Worm (Caenorhabditis elegans) whole organism, L4 larva: ENCODE measurements around the gene R01H2.8.

Source experiments
- F44E2.7 ChIP-seq: fragments of 200-800 bp; sonication (Bioruptor generic); IDR thresholded peaks from 2 replicates; pipeline ENCODE4 v2.1.2; 2022; ENCODE audit warnings: missing genetic modification characterization, missing compliant biosample characterization
- T20F7.1 ChIP-seq: fragments of 200-800 bp; sonication (Bioruptor generic); optimal IDR thresholded peaks from 2 replicates; lab custom pipeline; 2018; ENCODE audit warnings: mild to moderate bottlenecking, missing genetic modification characterization, missing compliant biosample characterization
- aha-1 ChIP-seq: fragments of 150-350 bp; peaks from one replicate; lab custom pipeline; 2014; ENCODE audit warnings: missing biosample characterization, missing genetic modification characterization
- aly-2 ChIP-seq: sonication (generic microtip); optimal IDR thresholded peaks from 2 replicates; lab custom pipeline; 2018; ENCODE audit warnings: missing biosample characterization, missing genetic modification characterization
- arid-1 ChIP-seq: fragments of 200-800 bp; sonication (Bioruptor generic); conservative IDR thresholded peaks from 2 replicates; pipeline ENCODE4 v1.3.6; 2022; ENCODE audit warnings: missing genetic modification reagents, missing genetic modification characterization, missing compliant biosample characterization
- attf-4 ChIP-seq: sonication (generic microtip); optimal IDR thresholded peaks from 3 replicates; lab custom pipeline; 2017; ENCODE audit warnings: missing biosample characterization, missing genetic modification characterization
- ces-1 ChIP-seq: fragments of 150-350 bp; sonication (generic microtip); optimal IDR thresholded peaks from 4 replicates; lab custom pipeline; 2014; ENCODE audit warnings: missing biosample characterization, missing genetic modification reagents, missing genetic modification characterization
- daf-16 ChIP-seq, 3 experiments: sonication (generic microtip); optimal IDR thresholded peaks; 2 replicates each; lab custom pipeline; 2016 to 2017; ENCODE audit warnings: missing genetic modification characterization in 3 of 3, missing genetic modification reagents in 3 of 3, mild to moderate bottlenecking in 2 of 3, missing compliant biosample characterization in 2 of 3, missing biosample characterization in 1 of 3, moderate library complexity in 1 of 3
- dmd-6 ChIP-seq: fragments of 200-800 bp; sonication (Bioruptor generic); IDR thresholded peaks from 2 replicates; pipeline ENCODE4 v1.3.6; 2022; ENCODE audit warnings: missing genetic modification reagents, missing genetic modification characterization, missing compliant biosample characterization
- dmd-8 ChIP-seq: fragments of 200-800 bp; sonication (Bioruptor generic); IDR thresholded peaks from 2 replicates; pipeline ENCODE4 v1.3.6; 2022; ENCODE audit warnings: missing genetic modification characterization, missing compliant biosample characterization
- dpl-1 ChIP-seq: fragments of 150-350 bp; optimal IDR thresholded peaks from 2 replicates; lab custom pipeline; 2014; ENCODE audit warnings: missing biosample characterization, missing genetic modification reagents, missing genetic modification characterization
- dve-1 ChIP-seq: sonication (generic microtip); optimal IDR thresholded peaks from 2 replicates; lab custom pipeline; 2017; ENCODE audit warnings: antibody characterized with exemption, mild to moderate bottlenecking, missing genetic modification characterization, missing compliant biosample characterization; ENCODE audit not compliant: insufficient read depth
- egl-43 ChIP-seq: fragments of 200-800 bp; sonication (Bioruptor generic); IDR thresholded peaks from 2 replicates; pipeline ENCODE4 v1.3.6; 2022; ENCODE audit warnings: missing genetic modification reagents, missing genetic modification characterization, missing compliant biosample characterization
- hlh-11 ChIP-seq: fragments of 200-800 bp; sonication (Bioruptor generic); optimal IDR thresholded peaks from 2 replicates; lab custom pipeline; 2018; ENCODE audit warnings: mild to moderate bottlenecking, missing genetic modification characterization, missing compliant biosample characterization
- hlh-30 ChIP-seq: sonication (generic microtip); optimal IDR thresholded peaks from 2 replicates; lab custom pipeline; 2017; ENCODE audit warnings: antibody characterized with exemption, mild to moderate bottlenecking, missing genetic modification characterization, missing compliant biosample characterization; ENCODE audit not compliant: insufficient read depth
- hmg-1.1 ChIP-seq: fragments of 200-800 bp; sonication (Bioruptor generic); IDR thresholded peaks from 2 replicates; pipeline ENCODE4 v1.3.6; 2022; ENCODE audit warnings: missing genetic modification reagents, missing genetic modification characterization, missing compliant biosample characterization
- lin-1 ChIP-seq: fragments of 200-800 bp; sonication (Bioruptor generic); IDR thresholded peaks from 2 replicates; pipeline ENCODE4 v1.3.6; 2022; ENCODE audit warnings: missing genetic modification reagents, missing genetic modification characterization, missing compliant biosample characterization
- lin-13 ChIP-seq: fragments of 150-350 bp; optimal IDR thresholded peaks from 2 replicates; lab custom pipeline; 2014; ENCODE audit warnings: missing biosample characterization, missing genetic modification reagents, missing genetic modification characterization
- lin-38 ChIP-seq: fragments of 200-800 bp; sonication (Bioruptor generic); IDR thresholded peaks from 2 replicates; pipeline ENCODE4 v1.3.6; 2022; ENCODE audit warnings: missing genetic modification reagents, missing genetic modification characterization, missing compliant biosample characterization
- lsy-2 ChIP-seq, 2 experiments: fragments of 150-350 bp in 1 of 2; sonication (generic microtip) in 1 of 2; optimal IDR thresholded peaks; 2 replicates each; lab custom pipeline; 2014 to 2017; ENCODE audit warnings: missing biosample characterization in 2 of 2, missing genetic modification characterization in 2 of 2
- mdl-1 ChIP-seq, 2 experiments: fragments of 150-350 bp in 1 of 2; sonication (generic microtip) in 1 of 2; optimal IDR thresholded peaks; 2 replicates each; lab custom pipeline; 2014 to 2017; ENCODE audit warnings: missing biosample characterization in 2 of 2, missing genetic modification characterization in 2 of 2
- mep-1 ChIP-seq: fragments of 150-350 bp; sonication (generic microtip); optimal IDR thresholded peaks from 3 replicates; lab custom pipeline; 2014; ENCODE audit warnings: missing biosample characterization, missing genetic modification characterization
- mes-2 ChIP-seq: sonication (generic microtip); optimal IDR thresholded peaks from 2 replicates; lab custom pipeline; 2016; ENCODE audit warnings: missing genotype, mild to moderate bottlenecking, missing genetic modification characterization, missing compliant biosample characterization; ENCODE audit not compliant: poor library complexity, severe bottlenecking
- mxl-2 ChIP-seq: fragments of 200-800 bp; sonication (Bioruptor generic); conservative IDR thresholded peaks from 2 replicates; pipeline ENCODE4 v1.3.6; 2022; ENCODE audit warnings: missing genetic modification reagents, missing genetic modification characterization, missing compliant biosample characterization
- mxl-3 ChIP-seq: fragments of 200-800 bp; sonication (Bioruptor generic); optimal IDR thresholded peaks from 2 replicates; lab custom pipeline; 2018; ENCODE audit warnings: mild to moderate bottlenecking, missing genetic modification characterization, missing compliant biosample characterization
- nhr-10 ChIP-seq: fragments of 150-350 bp; optimal IDR thresholded peaks from 2 replicates; lab custom pipeline; 2014; ENCODE audit warnings: missing biosample characterization, missing genetic modification characterization
- nhr-11 ChIP-seq: fragments of 150-350 bp; optimal IDR thresholded peaks from 2 replicates; lab custom pipeline; 2014; ENCODE audit warnings: missing biosample characterization, missing genetic modification characterization
- nhr-28 ChIP-seq: fragments of 150-350 bp; optimal IDR thresholded peaks from 2 replicates; lab custom pipeline; 2014; ENCODE audit warnings: missing biosample characterization, missing genetic modification characterization
- nhr-41 ChIP-seq: fragments of 200-800 bp; sonication (Bioruptor generic); IDR thresholded peaks from 2 replicates; pipeline ENCODE4 v1.3.6; 2022; ENCODE audit warnings: missing genetic modification reagents, missing genetic modification characterization, missing compliant biosample characterization
- nhr-48 ChIP-seq: sonication (generic microtip); optimal IDR thresholded peaks from 2 replicates; lab custom pipeline; 2016; ENCODE audit warnings: mild to moderate bottlenecking, missing genetic modification characterization, missing compliant biosample characterization
- nhr-77 ChIP-seq: fragments of 150-350 bp; optimal IDR thresholded peaks from 2 replicates; lab custom pipeline; 2014; ENCODE audit warnings: missing biosample characterization, missing genetic modification characterization
- php-3 ChIP-seq: fragments of 200-800 bp; sonication (Bioruptor generic); IDR thresholded peaks from 2 replicates; pipeline ENCODE4 v1.3.6; 2022; ENCODE audit warnings: missing genetic modification reagents, missing genetic modification characterization, missing compliant biosample characterization
- pqm-1 ChIP-seq: sonication (generic microtip); optimal IDR thresholded peaks from 2 replicates; lab custom pipeline; 2017; ENCODE audit warnings: missing biosample characterization, missing genetic modification characterization
- rbr-2 ChIP-seq: sonication (generic microtip); optimal IDR thresholded peaks from 2 replicates; lab custom pipeline; 2016; ENCODE audit warnings: missing genotype, missing genetic modification characterization, missing compliant biosample characterization
- set-16 ChIP-seq: fragments of 200-800 bp; sonication (Bioruptor generic); IDR thresholded peaks from 2 replicates; pipeline ENCODE4 v1.3.6; 2022; ENCODE audit warnings: missing genetic modification reagents, missing genetic modification characterization, missing compliant biosample characterization
- skn-1 ChIP-seq: fragments of 150-350 bp; optimal IDR thresholded peaks from 2 replicates; lab custom pipeline; 2014; ENCODE audit warnings: missing biosample characterization, missing genetic modification characterization
- tag-97 ChIP-seq: fragments of 200-800 bp; sonication (Bioruptor generic); IDR thresholded peaks from 2 replicates; pipeline ENCODE4 v1.3.6; 2022; ENCODE audit warnings: missing genetic modification characterization, missing compliant biosample characterization
- tra-1 ChIP-seq: fragments of 200-800 bp; sonication (Bioruptor generic); IDR thresholded peaks from 2 replicates; pipeline ENCODE4 v1.3.6; 2022; ENCODE audit warnings: missing genetic modification reagents, missing genetic modification characterization, missing compliant biosample characterization
- unc-130 ChIP-seq: sonication (generic microtip); optimal IDR thresholded peaks from 2 replicates; lab custom pipeline; 2016; ENCODE audit warnings: missing genetic modification reagents, missing genetic modification characterization, missing compliant biosample characterization
- unc-62 ChIP-seq, 3 experiments: fragments of 150-350 bp in 1 of 3; sonication (generic microtip); optimal IDR thresholded peaks in 2 of 3; peaks in 1 of 3; 1 replicate in 1 of 3; 2 replicates in 2 of 3; lab custom pipeline; 2014 to 2017; ENCODE audit warnings: missing biosample characterization in 3 of 3, missing genetic modification characterization in 3 of 3, missing genetic modification reagents in 3 of 3, missing genotype in 1 of 3
- zfp-3 ChIP-seq: fragments of 200-800 bp; sonication (Bioruptor generic); conservative IDR thresholded peaks from 2 replicates; pipeline ENCODE4 v1.3.6; 2022; ENCODE audit warnings: missing genetic modification reagents, missing genetic modification characterization, missing compliant biosample characterization
- ztf-7 ChIP-seq: fragments of 150-350 bp; optimal IDR thresholded peaks from 2 replicates; lab custom pipeline; 2014; ENCODE audit warnings: missing biosample characterization, missing genetic modification characterization

Gene R01H2.8

ce11 chrIII:7112285-7112684 is 43.4 kb downstream of the R01H2.8 start:
- TF ChIP-seq unc-62 (GFP tag; optimal IDR thresholded peaks at IDR 0.05 in 1 of 2; lab: Kevin White, UChicago) (peak in 1 of 2 experiments; percentile 91), unc-62 (tag; optimal IDR thresholded peaks at IDR 0.05; lab: Kevin White, UChicago) (no peak), mes-2 (tag; lab: Kevin White, UChicago) (no peak)

DNA sequence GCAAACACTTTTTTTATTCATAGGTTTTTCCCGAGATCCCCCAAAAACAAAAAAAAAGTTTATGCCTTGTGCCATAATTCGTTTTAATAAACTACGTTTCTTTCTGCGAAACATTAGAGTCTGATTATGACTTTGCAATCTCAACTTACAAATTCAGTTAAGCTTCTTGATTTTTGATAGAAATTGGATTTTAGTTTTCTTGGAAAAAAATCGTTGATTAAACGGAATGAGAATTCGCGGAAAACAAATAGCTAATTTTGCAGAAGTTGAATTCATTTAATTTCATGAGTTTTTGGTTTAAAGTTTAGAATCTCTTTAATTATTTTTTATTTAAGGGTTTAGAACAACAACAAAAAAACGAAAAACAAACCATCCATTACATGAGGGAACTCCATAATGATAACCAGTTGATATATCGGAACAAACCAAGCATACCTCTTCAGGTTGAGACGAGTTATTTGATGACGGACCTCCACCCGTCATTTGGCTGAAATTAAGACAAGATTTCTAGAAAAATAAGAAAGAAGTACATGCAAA is 46.2 kb downstream of the R01H2.8 start, which contains the start of gene nhr-10:
Gene nhr-10, minus strand, starts transcription at position 487 of the 537 bp plus-strand sequence.
- TF ChIP-seq php-3 (GFP tag; lab: Robert Waterston, UW): no peak
- no peak for TF ChIP-seq mes-2 (tag; lab: Kevin White, UChicago)
- TF ChIP-seq egl-43: 0 out of 2 replicates have a peak, but pooled peaks have one; percentile 45
- no peak for TF ChIP-seq aly-2
- TF ChIP-seq lsy-2 (tag; optimal IDR thresholded peaks at IDR 0.05; lab: Kevin White, UChicago): peak in 1 of 2 experiments; percentile 44
- TF ChIP-seq F44E2.7: no peak
- TF ChIP-seq attf-4 (tag; lab: Kevin White, UChicago): no peak
- TF ChIP-seq tag-97 (GFP tag; lab: Robert Waterston, UW): no peak
- TF ChIP-seq nhr-11: peak; percentile 34
- no peak for TF ChIP-seq skn-1
- TF ChIP-seq lin-13 (GFP tag; lab: Kevin White, UChicago): no peak
- no peak for TF ChIP-seq zfp-3 (GFP tag; lab: Robert Waterston, UW)
- TF ChIP-seq unc-130 (GFP tag; lab: Kevin White, UChicago): no peak
- no peak for TF ChIP-seq dmd-8 (GFP tag; lab: Robert Waterston, UW)
- peak; percentile 7 for TF ChIP-seq ces-1 (GFP tag; lab: Kevin White, UChicago)
- no peak for TF ChIP-seq nhr-41 (GFP tag; lab: Robert Waterston, UW)
- TF ChIP-seq daf-16 (GFP tag; optimal IDR thresholded peaks at IDR 0.05; lab: Kevin White, UChicago): no peak
- no peak for TF ChIP-seq daf-16 (tag; optimal IDR thresholded peaks at IDR 0.05; lab: Kevin White, UChicago)
- no peak for TF ChIP-seq mxl-2
- TF ChIP-seq, all 104 proteins: peak for 4

DNA sequence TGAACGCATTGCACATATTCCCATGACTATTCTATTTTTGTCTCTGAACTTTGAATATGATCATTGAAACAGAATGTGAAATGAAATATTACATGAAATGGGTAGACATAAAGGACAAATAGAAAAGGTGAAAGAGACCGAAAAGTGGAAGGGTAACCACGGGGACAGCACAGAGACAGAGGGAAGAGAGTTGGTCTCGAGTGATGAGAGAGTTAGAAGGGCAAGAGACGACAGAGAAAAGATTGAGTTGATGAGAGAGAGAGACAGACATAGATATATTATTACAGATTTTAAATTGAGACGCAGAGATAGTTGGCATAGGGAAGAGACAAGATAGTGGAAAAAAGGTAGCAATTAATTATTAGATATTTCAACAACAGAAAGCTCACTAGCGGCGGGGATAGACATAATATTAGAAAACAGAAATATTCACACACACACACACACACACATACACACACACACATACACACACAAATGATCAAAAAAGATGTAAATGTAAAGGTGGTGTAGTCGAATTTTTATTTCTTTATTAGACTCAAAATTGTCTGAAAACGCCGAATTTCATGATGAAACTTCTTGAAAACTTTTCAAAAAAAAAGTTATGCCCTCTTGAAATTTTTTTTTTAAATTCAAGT is 47.9 kb downstream of the R01H2.8 start:
- TF ChIP-seq daf-16 (GFP tag; optimal IDR thresholded peaks at IDR 0.05; lab: Kevin White, UChicago): no peak
- TF ChIP-seq daf-16 (tag; optimal IDR thresholded peaks at IDR 0.05; lab: Kevin White, UChicago): peak; percentile 67
- peak; percentile 22 for TF ChIP-seq lin-38 (GFP tag; lab: Robert Waterston, UW)
- peak; percentile 46 to 71 for TF ChIP-seq mdl-1 (tag; optimal IDR thresholded peaks at IDR 0.05; lab: Kevin White, UChicago)
- peak; percentile 79 for TF ChIP-seq mep-1 (tag; lab: Kevin White, UChicago)
- TF ChIP-seq lin-13 (GFP tag; lab: Kevin White, UChicago): peak; percentile 4
- TF ChIP-seq mes-2 (tag; lab: Kevin White, UChicago): peak; percentile 52
- peak; percentile 77 for TF ChIP-seq dmd-6 (GFP tag; lab: Robert Waterston, UW)
- TF ChIP-seq mxl-3 (GFP tag; lab: Kevin White, UChicago): peak; percentile 74
- peak; percentile 94 for TF ChIP-seq hlh-30 (tag; lab: Kevin White, UChicago)
- peak; percentile 34 for TF ChIP-seq rbr-2
- TF ChIP-seq attf-4 (tag; lab: Kevin White, UChicago): no peak
- TF ChIP-seq arid-1 (GFP tag; lab: Robert Waterston, UW): 0 out of 2 replicates have a peak, but pooled peaks have one; percentile 28
- TF ChIP-seq hlh-11: peak; percentile 81
- no peak for TF ChIP-seq php-3 (GFP tag; lab: Robert Waterston, UW)
- TF ChIP-seq dpl-1 (GFP tag; lab: Kevin White, UChicago): peak; percentile 47
- TF ChIP-seq nhr-11: peak; percentile 9
- no peak for TF ChIP-seq ces-1 (GFP tag; lab: Kevin White, UChicago)
- peak; percentile 88 for TF ChIP-seq nhr-10 (tag; lab: Kevin White, UChicago)
- TF ChIP-seq hmg-1.1 (GFP tag; lab: Robert Waterston, UW): peak; percentile 61
- TF ChIP-seq dmd-8 (GFP tag; lab: Robert Waterston, UW): no peak
- peak; percentile 33 for TF ChIP-seq nhr-48 (tag; lab: Kevin White, UChicago)
- TF ChIP-seq nhr-77 (tag; lab: Kevin White, UChicago): peak; percentile 31
- TF ChIP-seq aha-1: peak; percentile 91
- TF ChIP-seq lsy-2 (tag; optimal IDR thresholded peaks at IDR 0.05; lab: Kevin White, UChicago): peak; percentile 50 to 80
- peak; percentile 90 for TF ChIP-seq dve-1 (tag; lab: Kevin White, UChicago)
- TF ChIP-seq tra-1: peak; percentile 46; the same call in 1 of the 2 replicates
- TF ChIP-seq set-16: no peak
- 0 out of 2 replicates have a peak, but pooled peaks have one; percentile 26 for TF ChIP-seq lin-1 (GFP tag; lab: Robert Waterston, UW)
- no peak for TF ChIP-seq T20F7.1 (GFP tag; lab: Kevin White, UChicago)
- peak; percentile 87 for TF ChIP-seq nhr-28
- TF ChIP-seq pqm-1 (tag; lab: Kevin White, UChicago): peak; percentile 69
- TF ChIP-seq zfp-3 (GFP tag; lab: Robert Waterston, UW): 0 out of 2 replicates have a peak, but pooled peaks have one; percentile 13
- peak; percentile 16 for TF ChIP-seq ztf-7
